Worm (Caenorhabditis elegans) whole organism, dauer: ENCODE measurements around the gene kvs-1.

Experiments used
- unc-62 ChIP-seq: sonication (generic microtip); optimal IDR thresholded peaks from 2 replicates; lab custom pipeline; 2017; ENCODE audit warnings: missing biosample characterization, missing genetic modification reagents, missing genetic modification characterization

The kvs-1 gene

DNA sequence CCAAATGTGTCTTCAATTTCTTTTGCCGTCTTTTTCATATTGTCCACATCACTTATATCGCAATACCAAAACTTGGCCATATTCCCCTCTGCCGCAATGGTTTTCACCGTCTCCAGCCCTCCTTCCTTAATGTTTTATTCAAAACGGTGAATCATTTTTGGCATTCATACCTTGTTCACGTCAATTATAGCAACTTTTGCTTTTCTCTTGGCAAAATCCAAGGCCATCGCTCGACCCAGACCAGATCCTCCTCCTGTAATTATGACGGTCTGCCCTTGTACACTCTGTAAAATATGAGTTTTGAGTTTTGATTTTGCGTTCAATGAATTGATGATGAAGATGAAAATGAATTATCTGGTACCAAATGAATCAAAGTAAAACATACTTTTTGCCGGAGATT is 42.5 kb downstream of the kvs-1 start:
- no peak for TF ChIP-seq unc-62

DNA sequence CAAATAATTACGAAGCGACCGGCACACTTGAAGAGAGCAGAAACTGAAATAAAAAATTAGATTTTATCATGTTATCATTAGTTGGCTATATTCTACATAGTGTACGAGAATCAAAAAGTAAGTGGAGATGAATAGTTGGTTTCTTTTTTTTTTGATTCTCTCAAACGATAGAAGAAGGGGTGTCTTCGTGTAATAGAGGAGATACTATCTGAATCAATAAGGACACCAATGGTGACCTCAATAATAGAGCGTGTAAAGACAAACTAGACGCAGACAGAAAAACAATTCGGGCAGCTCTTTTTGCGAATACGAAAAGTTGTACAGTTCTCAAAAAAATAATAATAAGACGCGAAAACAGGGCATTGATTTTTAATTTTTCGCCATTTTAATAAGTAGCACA is 44.4 kb downstream of the kvs-1 start:
- TF ChIP-seq unc-62: no peak

DNA sequence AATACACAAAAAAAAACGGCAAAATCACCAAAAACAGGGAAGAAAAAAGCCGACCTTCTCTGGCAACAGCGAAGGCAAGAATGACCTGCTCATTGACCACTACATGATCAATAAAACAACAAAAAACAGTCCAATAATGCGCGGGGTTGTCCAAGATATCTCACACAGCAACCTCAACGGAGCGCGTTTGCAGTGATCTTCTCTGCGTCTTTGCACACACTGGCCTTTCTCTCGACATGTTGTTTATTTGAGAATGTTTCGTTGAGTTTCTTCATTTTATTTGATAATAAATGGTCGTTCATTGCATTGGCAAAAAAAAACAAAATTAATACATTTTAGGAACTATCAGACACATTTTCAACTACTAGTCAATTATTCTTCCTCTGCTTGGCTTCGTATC is 45.3 kb downstream of the kvs-1 start:
- TF ChIP-seq unc-62: no peak

- no peak for TF ChIP-seq unc-62
Measured at ce11 chrX:7660919-7661557, 45.9 kb downstream of the kvs-1 start, which contains the start of gene pcca-1. Gene pcca-1 (minus strand): TSS chrX:7660986.

DNA sequence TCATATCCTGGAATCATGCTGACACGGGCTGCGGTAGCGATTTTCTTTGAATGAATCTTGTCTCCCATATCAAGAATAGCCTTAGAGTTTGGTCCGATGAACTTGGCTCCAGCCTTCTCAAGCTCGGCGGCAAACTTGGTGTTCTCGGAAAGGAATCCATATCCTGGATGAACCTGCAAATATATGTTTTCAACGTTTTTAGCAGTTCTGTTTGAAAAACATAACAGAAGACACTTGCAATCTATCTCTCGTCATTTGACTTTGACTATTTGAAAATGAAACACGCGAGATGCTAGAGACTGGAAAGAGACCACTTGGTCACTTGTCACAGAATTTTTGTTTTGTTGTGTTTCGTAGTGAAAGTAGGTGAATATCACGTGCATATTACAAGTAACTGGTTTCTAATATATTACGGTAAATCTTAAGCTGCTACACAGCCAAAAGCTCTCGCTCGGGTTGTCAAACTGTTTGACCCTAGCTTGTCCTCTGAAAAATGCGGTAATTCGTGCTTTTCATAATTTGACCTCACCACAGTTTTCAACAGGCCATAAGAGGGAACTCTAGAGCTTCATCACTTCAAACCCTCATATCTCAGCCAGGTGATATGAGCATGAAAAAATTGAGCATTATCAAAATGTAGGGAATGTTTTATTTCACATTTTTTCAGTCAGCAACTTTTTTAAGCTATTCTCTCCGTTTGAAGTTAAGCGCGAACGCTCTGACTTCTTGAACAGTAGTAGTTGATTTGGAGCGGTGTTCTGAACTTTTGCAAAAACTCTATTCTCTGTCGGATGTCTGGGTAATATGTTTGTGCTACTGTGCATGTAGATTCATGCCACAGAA is 47.1 kb downstream of the kvs-1 start:
- no peak for TF ChIP-seq unc-62

DNA sequence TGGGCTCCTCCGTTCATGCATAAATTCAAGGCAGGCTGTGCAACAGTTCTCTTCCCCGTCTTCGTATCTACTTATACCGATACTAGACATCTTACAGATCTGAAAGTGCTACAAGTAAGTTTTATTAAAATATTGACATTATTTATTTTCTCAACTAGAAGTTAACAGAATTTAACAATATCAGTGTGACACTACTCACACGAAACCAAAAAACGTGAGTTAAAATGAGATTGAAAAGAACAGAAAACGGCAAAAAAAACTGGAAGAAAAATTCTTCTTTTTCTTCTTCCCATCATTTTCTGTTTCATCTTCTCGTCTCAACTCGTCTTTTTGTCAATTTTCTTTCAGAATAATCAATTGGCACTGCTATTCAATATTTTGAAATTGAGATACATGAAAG is 50.1 kb downstream of the kvs-1 start, which contains the start of gene F27D9.12:
TSS of gene F27D9.12 (minus strand) at position 101 of the 400 bp plus-strand sequence.
- TF ChIP-seq unc-62: no peak

- no peak for TF ChIP-seq unc-62
Measured at ce11 chrX:7655469-7656003, 51.4 kb downstream of the kvs-1 start.

DNA sequence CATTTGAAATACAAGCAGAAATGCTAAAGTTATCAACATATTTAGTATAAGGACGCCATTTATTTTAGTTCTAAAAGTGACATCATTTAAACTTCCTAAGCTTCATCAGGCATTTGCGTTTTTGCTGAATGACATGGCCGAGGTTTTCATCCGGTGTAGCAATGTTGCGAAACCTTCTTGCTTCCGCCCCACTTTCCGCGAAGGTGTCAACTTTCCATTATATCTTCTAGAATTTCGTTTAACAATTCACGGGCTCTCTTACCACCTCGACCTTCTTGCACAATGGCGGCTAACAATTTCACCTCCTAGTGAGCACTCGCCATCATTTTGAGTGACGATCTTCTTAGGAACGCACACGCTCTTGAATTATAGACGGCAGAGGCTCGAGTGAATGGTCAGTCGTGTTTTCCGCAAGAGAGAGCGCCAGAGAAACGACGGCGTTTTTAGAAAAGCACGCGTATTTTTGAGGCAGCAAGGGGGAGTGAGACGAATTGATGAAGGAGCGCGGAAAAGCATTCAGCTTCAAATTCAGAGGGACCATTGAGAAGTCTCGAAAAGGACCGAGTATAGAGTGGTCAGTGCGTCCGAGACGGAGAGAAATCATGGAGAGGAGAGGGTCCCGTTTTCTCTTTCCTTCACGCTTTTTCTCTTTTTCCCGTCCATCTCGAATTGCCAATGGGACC is 53.1 kb downstream of the kvs-1 start:
- TF ChIP-seq unc-62: no peak

- no peak for TF ChIP-seq unc-62
Measured at ce11 chrX:7652308-7652707, 54.6 kb downstream of the kvs-1 start.

- TF ChIP-seq unc-62: no peak
Measured at ce11 chrX:7651219-7651958, 55.5 kb downstream of the kvs-1 start.

DNA sequence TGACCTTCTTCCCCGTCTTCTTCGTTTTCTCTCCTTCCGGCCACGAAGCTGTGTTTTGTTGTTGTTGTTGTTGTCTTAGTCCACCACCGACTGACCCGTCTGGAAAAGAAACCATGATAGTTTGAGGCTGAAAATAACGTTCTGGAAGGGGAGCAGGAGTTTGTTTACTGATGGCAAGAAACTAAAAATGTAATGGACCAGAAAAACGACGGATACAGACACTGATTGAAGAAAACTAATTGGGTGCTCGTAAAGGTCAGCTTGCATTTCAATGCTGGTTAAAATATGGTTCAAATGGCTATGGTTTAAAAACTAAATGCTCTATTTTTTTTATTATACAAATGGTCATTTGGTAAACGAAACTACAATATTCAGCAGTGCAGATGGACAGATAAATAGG is 61.6 kb downstream of the kvs-1 start, which contains the start of gene F26A10.2:
TSS of gene F26A10.2 (minus strand) at position 101 of the 400 bp plus-strand sequence.
- no peak for TF ChIP-seq unc-62

DNA sequence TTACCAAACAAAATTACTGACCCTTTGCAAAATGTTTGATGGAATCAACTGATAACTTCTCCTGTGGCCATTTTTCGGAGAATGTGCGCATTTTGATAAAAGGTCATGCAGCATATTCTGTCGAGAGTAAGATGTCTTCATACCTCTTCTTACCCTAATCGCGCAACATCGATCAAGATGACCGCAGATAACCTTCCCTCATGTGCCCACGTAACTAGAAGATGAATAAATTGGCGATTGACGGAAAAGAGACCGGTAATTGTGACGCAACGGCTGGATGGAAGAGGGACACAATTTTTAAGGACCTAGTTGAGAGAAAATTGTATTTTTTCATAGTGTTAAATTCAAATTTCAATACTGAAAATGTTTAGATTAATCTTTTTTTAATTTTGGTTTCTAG is 66.1 kb downstream of the kvs-1 start:
- no peak for TF ChIP-seq unc-62
